Fruit fly (Drosophila melanogaster) whole organism, pupa: Measurements from ENCODE around the gene CG13045.

Experiments
- CG10348 ChIP-seq: fragments of 200-800 bp; sonication (Bioruptor generic); IDR thresholded peaks from 2 replicates; pipeline ENCODE4 v1.3.6; 2022; ENCODE audit warnings: missing biosample characterization, missing genetic modification characterization
- CG12605 ChIP-seq: fragments of 200-800 bp; sonication (Bioruptor generic); IDR thresholded peaks from 2 replicates; pipeline ENCODE4 v1.3.6; 2022; ENCODE audit warnings: missing biosample characterization, missing genetic modification characterization
- CG13204 ChIP-seq: fragments of 200-800 bp; sonication (Bioruptor generic); optimal IDR thresholded peaks from 2 replicates; lab custom pipeline; 2018; ENCODE audit warnings: missing biosample characterization, mild to moderate bottlenecking, missing genetic modification characterization, moderate library complexity
- CG14655 ChIP-seq: fragments of 200-800 bp; sonication (Bioruptor generic); optimal IDR thresholded peaks from 3 replicates; lab custom pipeline; 2017; ENCODE audit warnings: mild to moderate bottlenecking, missing biosample characterization, missing genetic modification reagents, missing genetic modification characterization
- CG15710 ChIP-seq: fragments of 200-800 bp; sonication (Bioruptor generic); optimal IDR thresholded peaks from 2 replicates; lab custom pipeline; 2018; ENCODE audit warnings: missing biosample characterization, mild to moderate bottlenecking, missing genetic modification characterization, moderate library complexity
- CG17806 ChIP-seq: fragments of 200-800 bp; sonication (Bioruptor generic); optimal IDR thresholded peaks from 2 replicates; lab custom pipeline; 2018; ENCODE audit warnings: missing biosample characterization, mild to moderate bottlenecking, missing genetic modification characterization, moderate library complexity
- CG32121 ChIP-seq: fragments of 200-800 bp; sonication (Bioruptor generic); IDR thresholded peaks from 2 replicates; pipeline ENCODE4 v1.3.6; 2022; ENCODE audit warnings: missing biosample characterization, missing genetic modification characterization
- CG34367 ChIP-seq: fragments of 200-800 bp; sonication (Bioruptor generic); optimal IDR thresholded peaks from 2 replicates; lab custom pipeline; 2018; ENCODE audit warnings: missing biosample characterization, mild to moderate bottlenecking, missing genetic modification characterization
- CG4496 ChIP-seq: fragments of 200-800 bp; sonication (Bioruptor generic); IDR thresholded peaks from 3 replicates; pipeline ENCODE4 v1.3.6; 2022; ENCODE audit warnings: missing biosample characterization, missing genetic modification characterization
- CG8159 ChIP-seq: fragments of 200-800 bp; sonication (Bioruptor generic); optimal IDR thresholded peaks from 3 replicates; lab custom pipeline; 2018; ENCODE audit warnings: missing biosample characterization, mild to moderate bottlenecking, missing genetic modification characterization, moderate library complexity
- CG8301 ChIP-seq: fragments of 200-800 bp; sonication (Bioruptor generic); optimal IDR thresholded peaks from 2 replicates; lab custom pipeline; 2018; ENCODE audit warnings: missing biosample characterization, mild to moderate bottlenecking, missing genetic modification characterization
- CG9948 ChIP-seq: fragments of 200-800 bp; sonication (Bioruptor generic); optimal IDR thresholded peaks from 2 replicates; lab custom pipeline; 2018; ENCODE audit warnings: missing biosample characterization, mild to moderate bottlenecking, missing genetic modification characterization, moderate library complexity
- D1 ChIP-seq: fragments of 200-800 bp; sonication (Bioruptor generic); optimal IDR thresholded peaks from 2 replicates; lab custom pipeline; 2018; ENCODE audit warnings: missing biosample characterization, mild to moderate bottlenecking, missing genetic modification characterization, moderate library complexity
- EcR ChIP-seq: fragments of 200-800 bp; sonication (Bioruptor generic); optimal IDR thresholded peaks from 3 replicates; lab custom pipeline; 2019; ENCODE audit warnings: missing biosample characterization, missing genetic modification characterization, mild to moderate bottlenecking, moderate library complexity, missing genetic modification reagents
- Ets98B ChIP-seq: fragments of 200-800 bp; sonication (Bioruptor generic); IDR thresholded peaks from 2 replicates; pipeline ENCODE4 v1.3.6; 2022; ENCODE audit warnings: missing biosample characterization, missing genetic modification characterization
- Pif1A ChIP-seq: fragments of 200-800 bp; sonication (Bioruptor generic); optimal IDR thresholded peaks from 3 replicates; lab custom pipeline; 2016; ENCODE audit warnings: missing biosample characterization, missing genetic modification characterization
- Pif1B ChIP-seq: fragments of 200-800 bp; sonication (Bioruptor generic); optimal IDR thresholded peaks from 3 replicates; lab custom pipeline; 2016; ENCODE audit warnings: missing biosample characterization, missing genetic modification characterization
- Snoo ChIP-seq: fragments of 200-800 bp; sonication (Bioruptor generic); optimal IDR thresholded peaks from 3 replicates; lab custom pipeline; 2017; ENCODE audit warnings: missing biosample characterization, mild to moderate bottlenecking, missing genetic modification characterization, inconsistent platforms
- fd96Ca ChIP-seq: fragments of 200-800 bp; sonication (Bioruptor generic); IDR thresholded peaks from 3 replicates; pipeline ENCODE4 v1.3.6; 2022; ENCODE audit warnings: missing biosample characterization, missing genetic modification characterization
- gl ChIP-seq: fragments of 200-800 bp; sonication (Bioruptor generic); optimal IDR thresholded peaks from 2 replicates; lab custom pipeline; 2018; ENCODE audit warnings: missing biosample characterization, mild to moderate bottlenecking, missing genetic modification characterization
- rn ChIP-seq: fragments of 200-800 bp; sonication (Bioruptor generic); IDR thresholded peaks from 2 replicates; pipeline ENCODE4 v1.3.6; 2022; ENCODE audit warnings: missing biosample characterization, missing genetic modification characterization

CG13045 gene

DNA sequence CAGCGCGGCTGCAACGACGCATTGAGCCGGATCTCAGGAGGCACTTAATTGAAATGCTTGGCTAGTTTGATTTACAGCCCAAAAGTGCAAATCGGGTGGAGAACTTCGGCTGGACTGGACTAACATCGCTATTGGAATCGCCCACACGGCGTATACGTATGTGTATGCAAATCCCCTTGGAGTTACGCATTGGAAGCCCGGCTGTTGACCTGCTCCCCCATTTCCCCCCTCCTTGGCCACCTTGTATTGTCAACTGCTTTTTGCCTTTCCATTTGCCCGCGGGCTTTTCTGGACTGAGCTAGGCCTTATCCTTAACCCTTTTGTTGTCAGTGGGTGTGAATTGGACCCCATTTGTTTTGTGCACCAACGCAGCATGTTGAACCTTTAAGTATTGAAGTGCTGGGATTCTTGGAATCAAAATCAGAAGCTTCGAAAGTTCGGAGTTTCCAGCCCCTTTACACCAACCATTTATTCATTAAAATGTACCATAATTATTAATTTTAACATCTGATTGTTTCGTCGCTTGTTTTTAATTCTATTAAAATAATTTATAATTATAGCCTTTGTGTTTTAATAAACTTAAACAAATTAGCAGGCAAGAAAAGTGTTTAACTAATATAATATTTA lies 15.2 kb downstream of the CG13045 start:
- TF ChIP-seq Pif1B (no peak), CG12605 (GFP tag; lab: Robert Waterston, UW) (no peak), CG14655 (GFP tag; lab: Kevin White, UChicago) (peak; percentile 41), CG17806 (peak; percentile 39), CG34367 (tag; lab: Kevin White, UChicago) (peak; percentile 20), CG15710 (tag; lab: Kevin White, UChicago) (peak; percentile 41), CG9948 (tag; lab: Kevin White, UChicago) (peak; percentile 49), EcR (peak; percentile 75), CG8159 (tag; lab: Kevin White, UChicago) (peak; percentile 63), CG32121 (no peak)

DNA sequence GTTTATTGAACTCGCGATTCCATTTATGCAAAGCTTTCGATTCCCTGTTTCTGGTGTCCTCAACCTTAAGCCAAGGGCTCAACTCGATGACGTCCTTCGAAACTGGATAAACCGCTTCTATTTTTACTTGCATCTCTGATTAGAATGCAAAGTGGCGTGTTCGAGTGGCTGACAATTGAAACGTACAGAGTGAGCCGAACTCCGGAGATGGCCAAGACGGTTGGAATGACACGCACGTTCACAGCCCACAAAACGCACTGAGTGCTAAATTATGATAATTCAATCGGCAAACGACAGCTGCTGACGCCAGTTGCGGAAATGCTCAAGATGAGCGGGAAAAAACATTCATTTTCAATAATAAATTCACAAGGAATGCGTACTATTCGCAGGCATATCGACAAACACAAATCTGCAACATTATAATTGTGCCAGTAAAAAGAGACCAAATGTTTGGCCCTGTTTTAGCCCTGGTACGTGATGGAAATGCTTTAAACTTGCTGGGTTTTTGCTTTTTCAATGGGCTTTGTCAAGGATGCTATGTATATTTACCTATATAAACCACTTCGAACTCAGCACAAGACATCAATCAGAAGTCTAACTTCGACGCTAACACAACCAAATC lies 18.3 kb downstream of the CG13045 start, which contains the start of gene CG13066:
CG13066 (plus strand) TSS at position 572 of the 622 bp plus-strand sequence.
- TF ChIP-seq CG32121 (no peak), EcR (peak; percentile 13), CG13204 (no peak)

DNA sequence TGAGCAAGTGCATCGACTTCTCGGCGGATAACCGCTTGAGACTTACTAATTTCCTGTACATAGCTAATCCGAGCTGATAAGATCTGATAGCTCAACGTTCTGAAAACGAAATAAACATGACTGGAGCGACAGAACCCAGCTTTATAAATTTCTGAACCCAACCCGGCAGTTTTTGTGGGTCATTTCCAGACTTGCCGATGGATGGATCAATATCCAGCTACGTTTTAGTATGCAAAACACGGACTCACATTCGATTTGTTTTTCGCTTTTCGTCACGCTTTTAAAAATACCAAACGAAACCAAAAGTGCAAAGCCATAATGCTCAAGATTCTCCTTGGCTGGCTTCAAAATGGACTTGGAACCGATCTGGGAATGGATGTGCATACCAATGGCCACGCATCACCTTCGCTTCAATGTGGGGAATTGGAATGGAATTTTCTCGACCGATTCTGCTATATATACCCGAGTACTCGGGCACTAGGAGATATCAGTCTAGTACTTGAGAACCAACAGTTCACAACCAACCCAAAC lies 19.9 kb downstream of the CG13045 start, which contains the start of the genes CG34248 and CG13067:
CG34248 (minus strand) TSS at position 101 of the 531 bp plus-strand sequence.
CG13067 (plus strand) TSS at position 481 of the 531 bp plus-strand sequence.
- no peak for TF ChIP-seq CG12605 (GFP tag; lab: Robert Waterston, UW)

DNA sequence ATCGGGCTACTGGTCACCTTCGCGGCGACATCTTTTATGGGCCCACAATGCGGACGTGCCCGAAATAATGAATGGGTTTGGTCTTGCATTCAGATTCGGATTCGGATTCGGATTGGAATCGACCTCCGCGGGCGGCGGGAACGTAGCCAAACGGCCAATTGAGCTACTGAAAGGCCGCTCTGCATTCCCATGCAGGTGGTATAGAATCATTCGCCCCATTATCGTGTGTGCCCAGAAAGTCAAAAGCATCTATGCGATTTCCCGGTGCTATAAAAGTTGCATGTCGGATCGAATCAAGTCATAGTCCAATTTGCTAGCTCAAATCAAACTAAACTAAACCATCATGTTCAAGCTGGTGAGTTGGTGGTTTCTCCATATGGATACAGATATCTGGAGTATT lies 21.7 kb downstream of the CG13045 start, which contains the start of gene CG13068:
CG13068 (plus strand) TSS at position 301 of the 400 bp plus-strand sequence.
- TF ChIP-seq CG4496 (GFP tag; lab: Robert Waterston, UW) (no peak), D1 (tag; lab: Kevin White, UChicago) (no peak), CG34367 (tag; lab: Kevin White, UChicago) (no peak), CG14655 (GFP tag; lab: Kevin White, UChicago) (no peak), rn (no peak), gl (tag; lab: Kevin White, UChicago) (no peak), CG17806 (no peak), CG9948 (tag; lab: Kevin White, UChicago) (no peak), CG15710 (tag; lab: Kevin White, UChicago) (no peak), Snoo (tag; lab: Kevin White, UChicago) (no peak), Ets98B (GFP tag; lab: Robert Waterston, UW) (no peak), CG13204 (no peak)

DNA sequence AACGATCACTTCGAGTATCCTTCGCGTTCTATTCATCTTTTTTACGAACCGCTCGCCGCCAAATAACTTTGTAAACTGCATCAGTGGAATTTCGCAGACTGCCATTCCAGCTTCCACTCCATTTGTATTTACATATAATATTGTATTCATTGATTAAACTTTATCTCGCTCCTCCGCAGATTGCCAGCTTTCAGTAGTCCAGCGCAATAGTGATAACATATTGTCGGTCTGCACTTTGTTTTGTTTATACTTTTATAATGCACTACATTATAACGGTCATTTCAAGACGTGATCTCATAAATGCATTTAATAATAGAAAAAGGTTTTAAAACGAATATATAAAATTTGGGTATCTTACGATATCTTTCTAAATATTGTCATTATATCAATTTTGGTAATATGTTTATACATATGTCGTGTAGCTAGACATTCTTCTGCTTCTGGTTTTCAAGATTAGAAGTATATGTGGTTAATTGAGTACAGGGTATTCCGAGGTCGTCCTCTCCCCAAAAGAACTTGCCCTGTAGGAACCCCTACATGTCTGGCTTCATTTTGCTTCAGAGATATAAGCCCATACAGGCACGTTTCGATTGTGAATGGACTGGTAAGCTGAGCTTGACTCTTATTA lies 22.5 kb downstream of the CG13045 start, which contains the start of gene CG4950:
CG4950 (minus strand) TSS at position 51 of the 628 bp plus-strand sequence.
- peak; percentile 75 for TF ChIP-seq CG8159 (tag; lab: Kevin White, UChicago)
- no peak for TF ChIP-seq CG12605 (GFP tag; lab: Robert Waterston, UW)
- no peak for TF ChIP-seq D1 (tag; lab: Kevin White, UChicago)
- TF ChIP-seq CG34367 (tag; lab: Kevin White, UChicago), result peak; percentile 45
- peak; percentile 73 for TF ChIP-seq CG15710 (tag; lab: Kevin White, UChicago)
- peak; percentile 10 for TF ChIP-seq Pif1B
- peak; percentile 45 for TF ChIP-seq CG8301
- TF ChIP-seq CG14655 (GFP tag; lab: Kevin White, UChicago), result peak; percentile 65
- peak; percentile 53 for TF ChIP-seq CG9948 (tag; lab: Kevin White, UChicago)
- peak; percentile 57 for TF ChIP-seq CG17806
- TF ChIP-seq gl (tag; lab: Kevin White, UChicago), result peak; percentile 12
- TF ChIP-seq Pif1A, result peak; percentile 22
- TF ChIP-seq Snoo (tag; lab: Kevin White, UChicago), result no peak

DNA sequence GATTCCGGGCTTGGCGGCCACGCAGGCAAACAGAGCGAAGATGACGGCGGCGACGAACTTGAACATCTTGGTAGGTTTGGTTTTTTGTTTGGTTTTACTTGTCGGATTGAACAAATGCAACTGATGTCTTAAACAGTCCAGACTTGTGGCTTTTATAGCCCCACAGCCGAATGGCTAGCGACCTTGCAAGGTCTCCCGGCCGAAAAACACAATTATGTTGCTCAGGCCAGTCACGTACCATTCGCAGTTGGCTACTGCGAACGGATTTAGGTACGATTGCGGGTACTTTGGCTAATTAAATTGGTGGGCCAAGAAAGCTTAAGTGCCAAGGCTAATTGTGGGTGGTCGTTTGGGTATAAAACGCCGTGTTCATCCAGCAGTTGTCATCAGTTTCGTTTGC lies 25.8 kb downstream of the CG13045 start, which contains the start of the genes CG13051 and CG13069:
CG13051 (minus strand) TSS at position 101 of the 400 bp plus-strand sequence.
CG13069 (plus strand) TSS at position 386 of the 400 bp plus-strand sequence.
- TF ChIP-seq CG32121 (no peak), CG9948 (tag; lab: Kevin White, UChicago) (no peak), CG8159 (tag; lab: Kevin White, UChicago) (no peak), Snoo (tag; lab: Kevin White, UChicago) (no peak), fd96Ca (GFP tag; lab: Robert Waterston, UW) (no peak), Pif1A (no peak), D1 (tag; lab: Kevin White, UChicago) (no peak), CG15710 (tag; lab: Kevin White, UChicago) (no peak), CG34367 (tag; lab: Kevin White, UChicago) (no peak), CG10348 (GFP tag; lab: Robert Waterston, UW) (no peak)
- TF ChIP-seq, all 21 proteins: peak for 0
